Fruit fly (Drosophila melanogaster): ENCODE data around the gene dgt6.

DNA sequence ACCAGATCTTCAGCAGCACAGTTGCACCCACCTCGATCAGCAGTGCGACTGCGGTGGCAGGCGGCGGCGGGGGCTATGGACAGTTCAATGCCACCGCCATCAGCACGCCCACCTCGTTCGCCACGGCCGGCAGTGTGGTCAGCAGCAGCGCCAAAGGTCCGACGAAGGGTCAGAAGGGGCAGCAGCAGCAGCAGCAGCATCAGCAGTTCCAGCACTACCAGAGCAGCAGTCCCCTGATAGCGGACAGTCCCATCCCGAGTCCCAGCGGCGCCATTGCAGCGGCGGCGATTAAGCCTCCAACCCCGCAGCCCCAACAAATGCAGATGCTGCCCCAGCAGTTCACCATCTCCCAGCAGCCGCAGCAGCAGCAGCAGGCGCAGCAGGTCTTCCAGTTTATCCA, 32.8 kb downstream of the dgt6 start:
- no peak for TF ChIP-seq psq (optimal IDR thresholded peaks at IDR 0.05)
- TF ChIP-seq usp (GFP tag; optimal IDR thresholded peaks at IDR 0.05), result no peak
- no peak for TF ChIP-seq EcR (GFP tag; optimal IDR thresholded peaks at IDR 0.05)
- TF ChIP-seq pan (optimal IDR thresholded peaks at IDR 0.05), result no peak
- TF ChIP-seq Dll (optimal IDR thresholded peaks at IDR 0.05), result no peak

Data from whole organism.